Fruit fly (Drosophila melanogaster) whole organism, prepupa: ENCODE measurements around the gene Apl.
"Not testable (repeated sequence)": the region's sequence is repeated elsewhere in the genome, so short reads cannot be mapped to it uniquely, and the experiment has no call there.

Source experiments
- CG6854 ChIP-seq: fragments of 200-800 bp; sonication (Bioruptor generic); optimal IDR thresholded peaks from 2 replicates; lab custom pipeline; 2017; ENCODE audit warnings: missing biosample characterization, mild to moderate bottlenecking, missing genetic modification characterization
- esn ChIP-seq: fragments of 200-800 bp; sonication (Bioruptor generic); optimal IDR thresholded peaks from 2 replicates; lab custom pipeline; 2016; ENCODE audit warnings: missing biosample characterization, mild to moderate bottlenecking, missing genetic modification characterization, moderate library complexity
- pdm3 ChIP-seq: fragments of 200-800 bp; sonication (Bioruptor generic); optimal IDR thresholded peaks from 3 replicates; lab custom pipeline; 2016; ENCODE audit warnings: missing biosample characterization, missing genetic modification characterization

DNA sequence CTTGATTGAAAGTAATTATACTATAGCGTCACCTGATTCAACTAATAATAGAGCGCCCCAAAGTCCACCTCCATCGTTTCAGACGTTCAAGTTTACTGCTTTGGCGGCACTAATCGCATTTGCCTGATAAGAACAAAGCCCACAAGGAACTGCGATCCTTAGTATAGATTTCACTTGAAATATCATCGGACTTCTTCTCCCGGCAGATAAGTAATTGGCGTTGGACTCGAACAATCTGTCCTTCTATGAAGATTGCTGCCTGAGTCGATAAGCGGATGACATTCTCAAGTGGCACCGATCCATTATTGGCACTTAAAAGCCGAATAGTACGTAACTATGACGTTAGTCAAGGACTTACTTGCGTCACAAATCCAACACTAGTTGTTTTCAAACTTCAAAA is 21.7 kb upstream of the Apl start, which contains the start of gene Mipp1:
- TF ChIP-seq CG6854, pdm3, esn (GFP tag; lab: Kevin White, UChicago): not testable (repeated sequence)
